Fruit fly (Drosophila melanogaster): ENCODE measurements around the gene CG15696.

Gene CG15696

dm6 chr3R:20830963-20831362 is 15.9 kb upstream of the CG15696 start, which contains the start of gene CG31223:
Gene CG31223, plus strand, starts transcription at chr3R:20831127.
- TF ChIP-seq Myc (optimal IDR thresholded peaks at IDR 0.05) (no peak), Sin3A (optimal IDR thresholded peaks at IDR 0.05) (no peak), ttk (optimal IDR thresholded peaks at IDR 0.05) (no peak), psq (optimal IDR thresholded peaks at IDR 0.05) (no peak), h (optimal IDR thresholded peaks at IDR 0.05) (no peak), insv (optimal IDR thresholded peaks at IDR 0.05) (no peak)

dm6 chr3R:20832689-20833524 is 14.0 kb upstream of the CG15696 start, which contains the start of gene Synd:
Gene Synd, plus strand, starts transcription at chr3R:20832799.
- no peak for TF ChIP-seq h (optimal IDR thresholded peaks at IDR 0.05)
- TF ChIP-seq Sin3A (optimal IDR thresholded peaks at IDR 0.05) = no peak
- TF ChIP-seq psq (optimal IDR thresholded peaks at IDR 0.05) = no peak
- TF ChIP-seq Myc (optimal IDR thresholded peaks at IDR 0.05) = no peak
- TF ChIP-seq insv (optimal IDR thresholded peaks at IDR 0.05) = no peak

DNA sequence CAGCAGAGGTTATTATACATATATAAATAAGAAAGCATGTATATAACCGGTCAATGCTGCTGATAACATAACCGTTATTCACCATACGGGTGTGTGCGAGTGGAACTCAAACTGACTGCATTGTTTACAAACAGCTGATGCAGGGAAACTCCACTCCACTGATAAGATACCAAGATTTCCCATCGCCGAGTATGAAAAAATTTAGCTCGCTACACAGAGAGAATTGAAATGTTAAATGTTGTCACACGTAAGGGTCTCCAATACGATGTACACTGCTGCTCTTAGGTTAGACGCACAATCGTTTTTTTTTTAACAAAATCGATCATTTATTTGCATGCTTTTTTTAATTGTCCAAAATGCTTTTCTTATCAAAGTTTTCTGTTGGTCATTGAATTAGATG is 13.2 kb upstream of the CG15696 start:
- no peak for TF ChIP-seq Sin3A (optimal IDR thresholded peaks at IDR 0.05)
- TF ChIP-seq psq (optimal IDR thresholded peaks at IDR 0.05) = no peak
- no peak for TF ChIP-seq Myc (optimal IDR thresholded peaks at IDR 0.05)
- TF ChIP-seq ttk (optimal IDR thresholded peaks at IDR 0.05) = no peak

DNA sequence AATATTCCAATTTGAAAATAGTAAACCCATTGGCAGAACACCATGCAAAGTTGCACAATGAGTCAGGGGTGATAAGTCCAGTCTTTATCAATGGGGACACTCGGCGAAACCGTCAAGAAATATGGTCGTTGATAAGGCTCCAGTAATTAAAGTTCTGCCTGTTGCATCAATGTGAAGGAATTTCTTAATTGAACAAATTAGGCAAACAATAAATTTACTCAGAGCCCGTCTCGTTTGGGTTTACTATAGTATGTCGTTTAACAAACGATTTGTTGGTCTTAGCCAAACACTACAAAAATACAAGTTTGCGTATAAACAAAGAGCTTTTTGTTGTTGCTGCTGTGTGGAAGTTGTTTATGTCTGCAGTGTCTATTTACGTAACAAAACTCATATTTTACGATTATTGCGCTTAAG is 12.1 kb upstream of the CG15696 start:
- TF ChIP-seq psq (optimal IDR thresholded peaks at IDR 0.05) (no peak), Myc (optimal IDR thresholded peaks at IDR 0.05) (no peak)

DNA sequence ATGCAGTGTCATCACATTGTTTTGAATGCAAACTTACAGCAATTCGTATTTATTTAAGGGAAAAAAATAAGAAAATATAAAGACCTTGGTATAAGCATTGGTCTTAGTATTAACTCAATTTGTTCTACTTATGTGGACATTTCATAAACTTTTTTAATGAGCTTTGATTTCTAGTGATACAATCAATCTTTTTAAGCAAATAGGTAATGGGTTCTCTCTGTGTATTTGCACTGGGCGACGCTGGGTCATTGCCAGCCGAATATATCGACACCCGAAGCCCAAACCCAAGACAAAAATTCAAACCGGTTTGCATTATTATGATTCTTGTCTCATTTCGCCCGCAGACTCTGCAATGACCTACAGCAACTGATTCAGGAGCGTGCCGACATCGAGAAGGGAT is 11.3 kb upstream of the CG15696 start:
- TF ChIP-seq h (optimal IDR thresholded peaks at IDR 0.05) (no peak), Myc (optimal IDR thresholded peaks at IDR 0.05) (no peak), insv (optimal IDR thresholded peaks at IDR 0.05) (no peak), ttk (optimal IDR thresholded peaks at IDR 0.05) (no peak), psq (optimal IDR thresholded peaks at IDR 0.05) (no peak), Sin3A (optimal IDR thresholded peaks at IDR 0.05) (no peak)

DNA sequence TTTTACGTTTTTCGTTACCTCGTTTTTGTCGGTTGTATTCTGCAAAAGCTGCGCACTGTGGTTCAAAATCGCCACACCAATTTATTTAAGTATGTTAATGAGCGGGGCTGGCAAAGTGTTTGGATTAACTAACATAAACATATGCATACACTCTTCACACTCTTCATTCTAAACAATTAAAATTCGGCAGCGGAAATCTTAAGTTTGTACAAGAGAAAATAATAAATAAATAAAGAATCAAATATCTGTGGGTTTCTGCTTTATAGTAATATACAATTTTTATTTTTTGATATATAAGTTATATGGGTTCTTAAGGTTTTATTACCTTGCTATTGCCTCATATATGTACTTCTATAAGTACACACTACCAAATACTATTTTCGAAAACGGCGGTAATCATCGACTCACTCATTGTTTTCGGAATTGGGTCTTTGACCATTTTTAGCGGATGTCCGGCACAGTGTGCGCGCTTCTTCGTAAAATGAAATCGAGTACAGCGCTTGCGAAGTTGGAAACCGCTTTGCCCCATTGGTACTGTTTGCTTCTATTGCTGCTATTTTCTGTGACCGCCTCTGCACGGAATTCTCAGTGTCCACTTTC is 10.5 kb upstream of the CG15696 start:
- TF ChIP-seq Sin3A (optimal IDR thresholded peaks at IDR 0.05) (no peak), insv (optimal IDR thresholded peaks at IDR 0.05) (no peak), h (optimal IDR thresholded peaks at IDR 0.05) (no peak), ttk (optimal IDR thresholded peaks at IDR 0.05) (no peak), Myc (optimal IDR thresholded peaks at IDR 0.05) (no peak), psq (optimal IDR thresholded peaks at IDR 0.05) (no peak)

dm6 chr3R:20837242-20837664 is 9.6 kb upstream of the CG15696 start:
- no peak for TF ChIP-seq insv (optimal IDR thresholded peaks at IDR 0.05)
- TF ChIP-seq h (optimal IDR thresholded peaks at IDR 0.05) = no peak
- no peak for TF ChIP-seq ttk (optimal IDR thresholded peaks at IDR 0.05)
- TF ChIP-seq psq (optimal IDR thresholded peaks at IDR 0.05) = no peak
- TF ChIP-seq Sin3A (optimal IDR thresholded peaks at IDR 0.05) = no peak
- no peak for TF ChIP-seq Myc (optimal IDR thresholded peaks at IDR 0.05)

- TF ChIP-seq Sin3A (optimal IDR thresholded peaks at IDR 0.05) (no peak), psq (optimal IDR thresholded peaks at IDR 0.05) (no peak), insv (optimal IDR thresholded peaks at IDR 0.05) (no peak), h (optimal IDR thresholded peaks at IDR 0.05) (no peak), Myc (optimal IDR thresholded peaks at IDR 0.05) (no peak), ttk (optimal IDR thresholded peaks at IDR 0.05) (no peak)
These were observed 8.1 kb upstream of the CG15696 start for dm6 chr3R:20838787-20839186.

dm6 chr3R:20841840-20842239 is 5.0 kb upstream of the CG15696 start, which contains the start of gene CG15695:
Gene CG15695, plus strand, starts transcription at chr3R:20842140.
- TF ChIP-seq Myc (optimal IDR thresholded peaks at IDR 0.05) (no peak), Sin3A (optimal IDR thresholded peaks at IDR 0.05) (no peak), psq (optimal IDR thresholded peaks at IDR 0.05) (no peak), h (optimal IDR thresholded peaks at IDR 0.05) (no peak), insv (optimal IDR thresholded peaks at IDR 0.05) (no peak), ttk (optimal IDR thresholded peaks at IDR 0.05) (no peak)

DNA sequence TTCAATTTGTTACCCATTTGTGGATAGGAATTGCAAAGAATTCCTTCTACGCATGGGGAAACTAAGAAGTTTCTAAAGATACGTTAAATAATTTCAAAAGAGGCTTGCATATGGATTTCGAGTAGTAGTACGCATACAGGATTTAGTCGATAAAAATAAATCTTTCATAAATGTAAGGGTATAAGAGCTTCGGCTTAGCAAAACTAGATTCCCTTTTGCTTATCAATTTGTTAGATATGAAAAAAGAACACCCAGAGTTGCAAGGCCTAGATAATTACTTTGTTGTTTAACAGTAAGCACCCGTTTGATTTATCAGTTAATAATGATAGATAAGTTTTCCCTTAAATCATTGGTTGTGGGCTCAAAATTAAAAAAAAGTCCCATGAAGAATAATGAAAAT is 1.4 kb upstream of the CG15696 start:
- TF ChIP-seq ttk (optimal IDR thresholded peaks at IDR 0.05) = no peak
- TF ChIP-seq h (optimal IDR thresholded peaks at IDR 0.05) = no peak
- TF ChIP-seq Myc (optimal IDR thresholded peaks at IDR 0.05) = no peak
- TF ChIP-seq Sin3A (optimal IDR thresholded peaks at IDR 0.05) = no peak
- TF ChIP-seq psq (optimal IDR thresholded peaks at IDR 0.05) = no peak
- no peak for TF ChIP-seq insv (optimal IDR thresholded peaks at IDR 0.05)

- TF ChIP-seq insv (optimal IDR thresholded peaks at IDR 0.05) (no peak), ttk (optimal IDR thresholded peaks at IDR 0.05) (no peak), Myc (optimal IDR thresholded peaks at IDR 0.05) (no peak), psq (optimal IDR thresholded peaks at IDR 0.05) (no peak), h (optimal IDR thresholded peaks at IDR 0.05) (no peak), Sin3A (optimal IDR thresholded peaks at IDR 0.05) (no peak)
These were observed 552 bp upstream of the CG15696 start for dm6 chr3R:20846316-20846715.

dm6 chr3R:20850395-20851039 is 3.6 kb downstream of the CG15696 start, which contains the start of gene RpS30:
Gene RpS30, plus strand, starts transcription at chr3R:20850516.
- TF ChIP-seq psq (optimal IDR thresholded peaks at IDR 0.05) = no peak
- TF ChIP-seq Myc (optimal IDR thresholded peaks at IDR 0.05) = no peak
- no peak for TF ChIP-seq h (optimal IDR thresholded peaks at IDR 0.05)
- TF ChIP-seq insv (optimal IDR thresholded peaks at IDR 0.05) = no peak
- TF ChIP-seq Sin3A (optimal IDR thresholded peaks at IDR 0.05) = no peak
- TF ChIP-seq ttk (optimal IDR thresholded peaks at IDR 0.05) = no peak
